Worm (Caenorhabditis elegans) whole organism, young adult: ENCODE results near the gene srxa-10.

ENCODE experiments used
- B0261.1 ChIP-seq: sonication (generic microtip); optimal IDR thresholded peaks from 2 replicates; lab custom pipeline; 2016; ENCODE audit warnings: mild to moderate bottlenecking, missing genetic modification characterization, moderate library complexity, missing compliant biosample characterization
- B0336.3 ChIP-seq: fragments of 200-800 bp; sonication (Bioruptor generic); IDR thresholded peaks from 2 replicates; pipeline ENCODE4 v1.3.6; 2022; ENCODE audit warnings: missing genetic modification characterization, missing compliant biosample characterization
- C17E4.6 ChIP-seq: fragments of 200-800 bp; sonication (Bioruptor generic); IDR thresholded peaks from 2 replicates; pipeline ENCODE4 v1.3.6; 2022; ENCODE audit warnings: missing genetic modification reagents, missing genetic modification characterization, missing compliant biosample characterization
- F33H1.4 ChIP-seq: fragments of 200-800 bp; sonication (Bioruptor generic); IDR thresholded peaks from 2 replicates; pipeline ENCODE4 v1.3.6; 2022; ENCODE audit warnings: missing genetic modification reagents, missing genetic modification characterization, missing compliant biosample characterization
- F39B2.1 ChIP-seq: fragments of 200-800 bp; sonication (Bioruptor generic); IDR thresholded peaks from 2 replicates; pipeline ENCODE4 v1.3.6; 2022; ENCODE audit warnings: missing genetic modification reagents, missing genetic modification characterization, missing compliant biosample characterization
- F49E8.2 ChIP-seq: sonication (generic microtip); optimal IDR thresholded peaks from 3 replicates; lab custom pipeline; 2017; ENCODE audit warnings: missing genetic modification characterization, mild to moderate bottlenecking, missing compliant biosample characterization, antibody characterized with exemption, moderate library complexity; ENCODE audit not compliant: insufficient read depth
- F55B11.4 ChIP-seq: sonication (generic microtip); optimal IDR thresholded peaks from 2 replicates; lab custom pipeline; 2016; ENCODE audit warnings: missing compliant biosample characterization, missing genetic modification characterization, borderline replicate concordance; ENCODE audit not compliant: insufficient read depth
- K11D2.4 ChIP-seq: fragments of 200-800 bp; sonication (Bioruptor generic); IDR thresholded peaks from 2 replicates; pipeline ENCODE4 v1.3.6; 2022; ENCODE audit warnings: missing genetic modification reagents, missing genetic modification characterization, missing compliant biosample characterization
- K12H6.12 ChIP-seq: fragments of 200-800 bp; sonication (Bioruptor generic); optimal IDR thresholded peaks from 2 replicates; lab custom pipeline; 2018; ENCODE audit warnings: mild to moderate bottlenecking, missing genetic modification characterization, missing compliant biosample characterization
- Y53G8AR.9 ChIP-seq: fragments of 200-800 bp; sonication (Bioruptor generic); conservative IDR thresholded peaks from 2 replicates; pipeline ENCODE4 v1.3.6; 2022; ENCODE audit warnings: missing genetic modification reagents, missing genetic modification characterization, missing compliant biosample characterization
- Y95B8A.8 ChIP-seq: fragments of 200-800 bp; sonication (Bioruptor generic); IDR thresholded peaks from 2 replicates; pipeline ENCODE4 v1.3.6; 2022; ENCODE audit warnings: missing genetic modification reagents, missing genetic modification characterization, missing compliant biosample characterization
- aptf-3 ChIP-seq: fragments of 200-800 bp; sonication (Bioruptor generic); IDR thresholded peaks from 2 replicates; pipeline ENCODE4 v1.3.6; 2022; ENCODE audit warnings: missing genetic modification characterization, missing compliant biosample characterization
- ccch-3 ChIP-seq: fragments of 200-800 bp; sonication (Bioruptor generic); optimal IDR thresholded peaks from 2 replicates; lab custom pipeline; 2018; ENCODE audit warnings: mild to moderate bottlenecking, missing genetic modification characterization, missing compliant biosample characterization
- cebp-1 ChIP-seq, 2 experiments: fragments of 200-800 bp in 1 of 2; sonication (Bioruptor generic) in 1 of 2; sonication (generic microtip) in 1 of 2; IDR thresholded peaks in 1 of 2; optimal IDR thresholded peaks in 1 of 2; 2 replicates each; pipeline versions ENCODE4 v1.3.6 to Lab custom; 2017 to 2022; ENCODE audit warnings: missing compliant biosample characterization in 2 of 2, missing genetic modification characterization in 2 of 2, mild to moderate bottlenecking in 1 of 2, missing genetic modification reagents in 1 of 2, moderate library complexity in 1 of 2
- cebp-2 ChIP-seq: fragments of 200-800 bp; sonication (Bioruptor generic); IDR thresholded peaks from 2 replicates; pipeline ENCODE4 v1.3.6; 2022; ENCODE audit warnings: missing genetic modification characterization, missing compliant biosample characterization
- ceh-100 ChIP-seq: fragments of 200-800 bp; sonication (Bioruptor generic); IDR thresholded peaks from 2 replicates; pipeline ENCODE4 v1.3.6; 2022; ENCODE audit warnings: missing genetic modification reagents, missing genetic modification characterization, missing compliant biosample characterization
- ceh-27 ChIP-seq: fragments of 200-800 bp; sonication (Bioruptor generic); optimal IDR thresholded peaks from 2 replicates; lab custom pipeline; 2018; ENCODE audit warnings: mild to moderate bottlenecking, missing genetic modification characterization, moderate library complexity, missing compliant biosample characterization
- ceh-79 ChIP-seq: sonication (generic microtip); optimal IDR thresholded peaks from 2 replicates; lab custom pipeline; 2017; ENCODE audit warnings: mild to moderate bottlenecking, missing genetic modification characterization, missing compliant biosample characterization
- chd-7 ChIP-seq: sonication (generic microtip); optimal IDR thresholded peaks from 2 replicates; lab custom pipeline; 2016; ENCODE audit warnings: mild to moderate bottlenecking, missing genetic modification characterization, moderate library complexity, missing compliant biosample characterization
- dpff-1 ChIP-seq: sonication (generic microtip); optimal IDR thresholded peaks from 2 replicates; lab custom pipeline; 2017; ENCODE audit warnings: mild to moderate bottlenecking, missing genetic modification characterization, missing compliant biosample characterization
- egrh-3 ChIP-seq: fragments of 200-800 bp; sonication (Bioruptor generic); IDR thresholded peaks from 2 replicates; pipeline ENCODE4 v1.3.6; 2022; ENCODE audit warnings: missing genetic modification reagents, missing genetic modification characterization, missing compliant biosample characterization
- ekl-4 ChIP-seq: fragments of 200-800 bp; sonication (Bioruptor generic); IDR thresholded peaks from 2 replicates; pipeline ENCODE4 v1.3.6; 2022; ENCODE audit warnings: missing genetic modification reagents, missing genetic modification characterization, missing compliant biosample characterization
- ets-4 ChIP-seq: fragments of 200-800 bp; sonication (Bioruptor generic); optimal IDR thresholded peaks from 2 replicates; lab custom pipeline; 2018; ENCODE audit warnings: mild to moderate bottlenecking, missing genetic modification characterization, missing compliant biosample characterization
- hlh-12 ChIP-seq: sonication (generic microtip); optimal IDR thresholded peaks from 2 replicates; lab custom pipeline; 2016; ENCODE audit warnings: missing genetic modification characterization, missing compliant biosample characterization
- hmg-20 ChIP-seq: fragments of 200-800 bp; sonication (Bioruptor generic); IDR thresholded peaks from 2 replicates; pipeline ENCODE4 v1.3.6; 2022; ENCODE audit warnings: missing genetic modification reagents, missing genetic modification characterization, missing compliant biosample characterization
- let-607 ChIP-seq, 2 experiments: fragments of 200-800 bp in 1 of 2; sonication (Bioruptor generic) in 1 of 2; sonication (generic microtip) in 1 of 2; optimal IDR thresholded peaks; 2 replicates each; lab custom pipeline; 2016 to 2018; ENCODE audit warnings: mild to moderate bottlenecking in 2 of 2, missing compliant biosample characterization in 2 of 2, missing genetic modification characterization in 2 of 2, moderate library complexity in 2 of 2, missing genotype in 1 of 2
- lin-26 ChIP-seq: fragments of 200-800 bp; sonication (Bioruptor generic); IDR thresholded peaks from 2 replicates; pipeline ENCODE4 v1.3.6; 2022; ENCODE audit warnings: missing genetic modification reagents, missing genetic modification characterization, missing compliant biosample characterization
- lin-54 ChIP-seq: fragments of 200-800 bp; sonication (Bioruptor generic); optimal IDR thresholded peaks from 2 replicates; lab custom pipeline; 2018; ENCODE audit warnings: mild to moderate bottlenecking, missing genetic modification characterization, missing compliant biosample characterization
- lir-1 ChIP-seq: fragments of 200-800 bp; sonication (Bioruptor generic); conservative IDR thresholded peaks from 2 replicates; pipeline ENCODE4 v1.3.6; 2022; ENCODE audit warnings: missing genetic modification reagents, missing genetic modification characterization, missing compliant biosample characterization
- madf-8 ChIP-seq: fragments of 200-800 bp; sonication (Bioruptor generic); conservative IDR thresholded peaks from 2 replicates; pipeline ENCODE4 v1.3.6; 2022; ENCODE audit warnings: missing genetic modification reagents, missing genetic modification characterization, missing compliant biosample characterization
- mel-28 ChIP-seq: sonication (generic microtip); optimal IDR thresholded peaks from 2 replicates; lab custom pipeline; 2016; ENCODE audit warnings: borderline replicate concordance, mild to moderate bottlenecking, missing genetic modification characterization, missing compliant biosample characterization
- mxl-1 ChIP-seq: sonication (generic microtip); optimal IDR thresholded peaks from 2 replicates; lab custom pipeline; 2016; ENCODE audit warnings: missing genetic modification characterization, missing compliant biosample characterization
- nfyb-1 ChIP-seq: fragments of 200-800 bp; sonication (Bioruptor generic); IDR thresholded peaks from 2 replicates; pipeline ENCODE4 v1.3.6; 2022; ENCODE audit warnings: missing genetic modification reagents, missing genetic modification characterization, missing compliant biosample characterization
- nhr-120 ChIP-seq: fragments of 200-800 bp; sonication (Bioruptor generic); IDR thresholded peaks from 2 replicates; pipeline ENCODE4 v1.3.6; 2022; ENCODE audit warnings: missing genetic modification characterization, missing compliant biosample characterization
- nhr-179 ChIP-seq: sonication (generic microtip); optimal IDR thresholded peaks from 2 replicates; lab custom pipeline; 2016; ENCODE audit warnings: mild to moderate bottlenecking, missing genetic modification characterization, missing compliant biosample characterization
- nhr-90 ChIP-seq: sonication (generic microtip); optimal IDR thresholded peaks from 2 replicates; lab custom pipeline; 2016; ENCODE audit warnings: missing genotype, mild to moderate bottlenecking, missing genetic modification characterization, missing compliant biosample characterization
- sea-2 ChIP-seq: fragments of 200-800 bp; sonication (Bioruptor generic); IDR thresholded peaks from 2 replicates; pipeline ENCODE4 v1.3.6; 2022; ENCODE audit warnings: missing genetic modification characterization, missing compliant biosample characterization
- snpc-3.4 ChIP-seq: sonication (generic microtip); optimal IDR thresholded peaks from 2 replicates; lab custom pipeline; 2017; ENCODE audit warnings: missing genetic modification characterization, mild to moderate bottlenecking, missing compliant biosample characterization, antibody characterized with exemption, moderate library complexity, missing genotype, missing genetic modification reagents
- tbp1 ChIP-seq: fragments of 200-800 bp; sonication (Bioruptor generic); optimal IDR thresholded peaks from 2 replicates; lab custom pipeline; 2018; ENCODE audit warnings: mild to moderate bottlenecking, missing genetic modification characterization, missing compliant biosample characterization
- tbx-9 ChIP-seq: sonication (generic microtip); optimal IDR thresholded peaks from 2 replicates; lab custom pipeline; 2016; ENCODE audit warnings: borderline replicate concordance, missing genetic modification characterization, inconsistent platforms, missing compliant biosample characterization
- unc-62 ChIP-seq: fragments of 150-350 bp; optimal IDR thresholded peaks from 2 replicates; lab custom pipeline; 2014; ENCODE audit warnings: missing biosample characterization, missing genetic modification reagents, missing genetic modification characterization
- xnd-1 ChIP-seq: sonication (generic microtip); optimal IDR thresholded peaks from 2 replicates; lab custom pipeline; 2016; ENCODE audit warnings: missing genotype, missing genetic modification reagents, missing genetic modification characterization, missing compliant biosample characterization
- zfh-2 ChIP-seq: fragments of 200-800 bp; sonication (Bioruptor generic); conservative IDR thresholded peaks from 2 replicates; pipeline ENCODE4 v1.3.6; 2022; ENCODE audit warnings: missing genetic modification reagents, missing genetic modification characterization, missing compliant biosample characterization
- ztf-25 ChIP-seq: fragments of 200-800 bp; sonication (Bioruptor generic); IDR thresholded peaks from 2 replicates; pipeline ENCODE4 v1.3.6; 2022; ENCODE audit warnings: missing genetic modification reagents, missing genetic modification characterization, missing compliant biosample characterization
- ztf-26 ChIP-seq: sonication (generic microtip); optimal IDR thresholded peaks from 2 replicates; lab custom pipeline; 2017; ENCODE audit warnings: missing genetic modification characterization, missing compliant biosample characterization
- ztf-28 ChIP-seq: fragments of 200-800 bp; sonication (Bioruptor generic); IDR thresholded peaks from 2 replicates; pipeline ENCODE4 v1.3.6; 2022; ENCODE audit warnings: missing genetic modification reagents, missing genetic modification characterization, missing compliant biosample characterization
- ztf-6 ChIP-seq: fragments of 200-800 bp; sonication (Bioruptor generic); IDR thresholded peaks from 2 replicates; pipeline ENCODE4 v1.3.6; 2022; ENCODE audit warnings: missing genetic modification reagents, missing genetic modification characterization, missing compliant biosample characterization

Gene srxa-10

ce11 chrIII:9824330-9824934 lies 28.1 kb upstream of the srxa-10 start, which contains the start of gene lin-52:
Gene lin-52, minus strand, starts transcription at chrIII:9824750.
- TF ChIP-seq chd-7 (tag; lab: Kevin White, UChicago) (peak; percentile 64), ccch-3 (no peak), B0261.1 (tag; lab: Kevin White, UChicago) (no peak), ztf-25 (no peak), tbp1 (GFP tag; lab: Kevin White, UChicago) (peak; percentile 11), ets-4 (GFP tag; lab: Kevin White, UChicago) (no peak), nhr-179 (tag; lab: Kevin White, UChicago) (peak; percentile 32), lir-1 (GFP tag; lab: Robert Waterston, UW) (no peak), tbx-9 (no peak), hlh-12 (tag; lab: Kevin White, UChicago) (no peak), ekl-4 (GFP tag; lab: Robert Waterston, UW) (peak; percentile 35), zfh-2 (no peak), mxl-1 (tag; lab: Kevin White, UChicago) (no peak), B0336.3 (GFP tag; lab: Robert Waterston, UW) (peak; percentile 56; the same call in 1 of the 2 replicates), C17E4.6 (GFP tag; lab: Robert Waterston, UW) (no peak), let-607 (tag; optimal IDR thresholded peaks at IDR 0.05; lab: Kevin White, UChicago) (peak in 1 of 2 experiments; percentile 11), cebp-1 (GFP tag; IDR thresholded peaks at IDR 0.05; lab: Robert Waterston, UW) (0 out of 2 replicates have a peak, but pooled peaks have one; percentile 24), cebp-1 (tag; optimal IDR thresholded peaks at IDR 0.05; lab: Kevin White, UChicago) (peak; percentile 71), ceh-100 (0 out of 2 replicates have a peak, but pooled peaks have one; percentile 35), K12H6.12 (tag; lab: Kevin White, UChicago) (no peak), snpc-3.4 (tag; lab: Kevin White, UChicago) (no peak), ceh-27 (GFP tag; lab: Kevin White, UChicago) (no peak), lin-26 (no peak), nhr-120 (0 out of 2 replicates have a peak, but pooled peaks have one; percentile 34), cebp-2 (GFP tag; lab: Robert Waterston, UW) (no peak), xnd-1 (tag; lab: Kevin White, UChicago) (no peak), hmg-20 (GFP tag; lab: Robert Waterston, UW) (no peak), nhr-90 (tag; lab: Kevin White, UChicago) (no peak), ceh-79 (tag; lab: Kevin White, UChicago) (no peak), nfyb-1 (GFP tag; lab: Robert Waterston, UW) (0 out of 2 replicates have a peak, but pooled peaks have one; percentile 58), egrh-3 (no peak), madf-8 (no peak), F33H1.4 (no peak), F39B2.1 (GFP tag; lab: Robert Waterston, UW) (0 out of 2 replicates have a peak, but pooled peaks have one; percentile 60), ztf-26 (tag; lab: Kevin White, UChicago) (peak; percentile 46), mel-28 (no peak), lin-54 (peak; percentile 29), F55B11.4 (tag; lab: Kevin White, UChicago) (no peak), Y95B8A.8 (GFP tag; lab: Robert Waterston, UW) (peak; percentile 52; the same call in 1 of the 2 replicates), K11D2.4 (GFP tag; lab: Robert Waterston, UW) (no peak; the same call in 1 of the 2 replicates), sea-2 (GFP tag; lab: Robert Waterston, UW) (no peak), Y53G8AR.9 (GFP tag; lab: Robert Waterston, UW) (peak; percentile 90; the same call in 1 of the 2 replicates), unc-62 (GFP tag; lab: Kevin White, UChicago) (no peak), F49E8.2 (no peak), dpff-1 (tag; lab: Kevin White, UChicago) (no peak), aptf-3 (GFP tag; lab: Robert Waterston, UW) (no peak), ztf-6 (GFP tag; lab: Robert Waterston, UW) (no peak), ztf-28 (GFP tag; lab: Robert Waterston, UW) (no peak)
